Worm (Caenorhabditis elegans) whole organism, L1 larva: ENCODE data around the gene rsd-3.

Experiments used
- C04F5.9 ChIP-seq: sonication (generic microtip); optimal IDR thresholded peaks from 2 replicates; lab custom pipeline; 2016; ENCODE audit warnings: missing genetic modification characterization, missing compliant biosample characterization
- C16A3.4 ChIP-seq: fragments of 150-350 bp; optimal IDR thresholded peaks from 2 replicates; lab custom pipeline; 2014; ENCODE audit warnings: missing biosample characterization, missing genetic modification characterization
- aha-1 ChIP-seq: fragments of 150-350 bp; optimal IDR thresholded peaks from 2 replicates; lab custom pipeline; 2014; ENCODE audit warnings: missing biosample characterization, missing genetic modification characterization
- alr-1 ChIP-seq: fragments of 200-800 bp; sonication (Bioruptor generic); optimal IDR thresholded peaks from 2 replicates; lab custom pipeline; 2018; ENCODE audit warnings: borderline replicate concordance, mild to moderate bottlenecking, missing genetic modification characterization, missing compliant biosample characterization
- blmp-1 ChIP-seq: fragments of 150-350 bp; optimal IDR thresholded peaks from 2 replicates; lab custom pipeline; 2014; ENCODE audit warnings: missing biosample characterization, missing genetic modification characterization
- ceh-63 ChIP-seq: fragments of 200-800 bp; sonication (Bioruptor generic); optimal IDR thresholded peaks from 2 replicates; lab custom pipeline; 2018; ENCODE audit warnings: mild to moderate bottlenecking, missing genetic modification characterization, missing compliant biosample characterization
- ceh-82 ChIP-seq, 3 experiments: fragments of 150-350 bp in 1 of 3; sonication (generic microtip) in 2 of 3; optimal IDR thresholded peaks; 2 replicates each; lab custom pipeline; 2014 to 2017; ENCODE audit warnings: missing biosample characterization in 3 of 3, missing genetic modification characterization in 3 of 3
- dpl-1 ChIP-seq, 3 experiments: fragments of 150-350 bp in 2 of 3; sonication (generic microtip) in 1 of 3; optimal IDR thresholded peaks; 2 replicates each; lab custom pipeline; 2014 to 2017; ENCODE audit warnings: missing biosample characterization in 3 of 3, missing genetic modification characterization in 3 of 3, missing genetic modification reagents in 3 of 3
- dsc-1 ChIP-seq: sonication (generic microtip); optimal IDR thresholded peaks from 2 replicates; lab custom pipeline; 2016; ENCODE audit warnings: mild to moderate bottlenecking, missing genetic modification characterization, missing compliant biosample characterization
- efl-1 ChIP-seq, 4 experiments: fragments of 150-350 bp; optimal IDR thresholded peaks in 3 of 4; peaks in 1 of 4; 1 replicate in 1 of 4; 2 replicates in 3 of 4; lab custom pipeline; 2014; ENCODE audit warnings: missing biosample characterization in 2 of 4, missing genetic modification characterization in 2 of 4, missing genetic modification reagents in 2 of 4
- efl-3 ChIP-seq: fragments of 200-800 bp; sonication (Bioruptor generic); optimal IDR thresholded peaks from 2 replicates; lab custom pipeline; 2018; ENCODE audit warnings: mild to moderate bottlenecking, missing genetic modification characterization, missing compliant biosample characterization
- egl-13 ChIP-seq: sonication (generic microtip); optimal IDR thresholded peaks from 2 replicates; lab custom pipeline; 2016; ENCODE audit warnings: missing genotype, missing genetic modification reagents, missing genetic modification characterization, missing compliant biosample characterization
- elt-3 ChIP-seq, 6 experiments: fragments of 150-350 bp in 1 of 6; sonication (generic microtip); optimal IDR thresholded peaks; 2 replicates each; lab custom pipeline; 2017 to 2018; ENCODE audit warnings: missing biosample characterization in 6 of 6, missing genetic modification characterization in 6 of 6, inconsistent platforms in 1 of 6
- fkh-8 ChIP-seq: sonication (generic microtip); optimal IDR thresholded peaks from 2 replicates; lab custom pipeline; 2016; ENCODE audit warnings: mild to moderate bottlenecking, missing genetic modification characterization, missing compliant biosample characterization
- grh-1 ChIP-seq: fragments of 200-800 bp; sonication (Bioruptor generic); IDR thresholded peaks from 2 replicates; pipeline ENCODE4 v1.3.6; 2022; ENCODE audit warnings: missing genetic modification reagents, missing genetic modification characterization, missing compliant biosample characterization
- hlh-4 ChIP-seq: sonication (generic microtip); optimal IDR thresholded peaks from 2 replicates; lab custom pipeline; 2016; ENCODE audit warnings: mild to moderate bottlenecking, missing genetic modification characterization, missing compliant biosample characterization
- irx-1 ChIP-seq: sonication (generic microtip); optimal IDR thresholded peaks from 2 replicates; lab custom pipeline; 2016; ENCODE audit warnings: missing genetic modification characterization, missing compliant biosample characterization
- jun-1 ChIP-seq: fragments of 150-350 bp; optimal IDR thresholded peaks from 2 replicates; lab custom pipeline; 2014; ENCODE audit warnings: missing biosample characterization, missing genetic modification reagents, missing genetic modification characterization
- lin-14 ChIP-seq: fragments of 200-800 bp; sonication (Bioruptor generic); optimal IDR thresholded peaks from 2 replicates; lab custom pipeline; 2018; ENCODE audit warnings: mild to moderate bottlenecking, missing genetic modification characterization, moderate library complexity, missing compliant biosample characterization
- lin-35 ChIP-seq, 2 experiments: fragments of 150-350 bp; optimal IDR thresholded peaks; 2 replicates each; lab custom pipeline; 2014; ENCODE audit warnings: missing biosample characterization in 2 of 2, missing genetic modification characterization in 2 of 2, missing genetic modification reagents in 2 of 2
- lir-3 ChIP-seq: sonication (generic microtip); optimal IDR thresholded peaks from 2 replicates; lab custom pipeline; 2016; ENCODE audit warnings: mild to moderate bottlenecking, missing genetic modification characterization, moderate library complexity, missing compliant biosample characterization; ENCODE audit not compliant: poor library complexity
- lsy-2 ChIP-seq, 2 experiments: fragments of 150-350 bp; optimal IDR thresholded peaks; 2 replicates each; lab custom pipeline; 2014; ENCODE audit warnings: missing biosample characterization in 2 of 2, missing genetic modification characterization in 2 of 2
- mab-9 ChIP-seq: fragments of 200-800 bp; sonication (Bioruptor generic); IDR thresholded peaks from 2 replicates; pipeline ENCODE4 v1.3.6; 2022; ENCODE audit warnings: missing genetic modification reagents, missing genetic modification characterization, missing compliant biosample characterization
- mdl-1 ChIP-seq, 2 experiments: fragments of 150-350 bp; optimal IDR thresholded peaks; 2 replicates each; lab custom pipeline; 2014 to 2017; ENCODE audit warnings: missing biosample characterization in 2 of 2, missing genetic modification characterization in 2 of 2, inconsistent platforms in 1 of 2
- mef-2 ChIP-seq: fragments of 150-350 bp; optimal IDR thresholded peaks from 2 replicates; lab custom pipeline; 2014; ENCODE audit warnings: missing biosample characterization, missing genetic modification characterization
- mep-1 ChIP-seq: fragments of 150-350 bp; optimal IDR thresholded peaks from 2 replicates; lab custom pipeline; 2014; ENCODE audit warnings: missing biosample characterization, missing genetic modification characterization
- nhr-11 ChIP-seq: fragments of 150-350 bp; optimal IDR thresholded peaks from 2 replicates; lab custom pipeline; 2014; ENCODE audit warnings: missing biosample characterization, missing genetic modification characterization
- nhr-12 ChIP-seq: sonication (generic microtip); optimal IDR thresholded peaks from 2 replicates; lab custom pipeline; 2017; ENCODE audit warnings: missing biosample characterization, missing genetic modification characterization
- nhr-19 ChIP-seq: fragments of 200-800 bp; sonication (Bioruptor generic); conservative IDR thresholded peaks from 2 replicates; pipeline ENCODE4 v1.3.6; 2022; ENCODE audit warnings: missing genetic modification characterization, missing compliant biosample characterization
- nhr-20 ChIP-seq: sonication (generic microtip); optimal IDR thresholded peaks from 2 replicates; lab custom pipeline; 2016; ENCODE audit warnings: mild to moderate bottlenecking, missing genetic modification characterization, missing compliant biosample characterization
- nhr-47 ChIP-seq: sonication (generic microtip); optimal IDR thresholded peaks from 2 replicates; lab custom pipeline; 2016; ENCODE audit warnings: mild to moderate bottlenecking, missing genetic modification characterization, moderate library complexity, missing compliant biosample characterization
- nhr-71 ChIP-seq: sonication (generic microtip); optimal IDR thresholded peaks from 2 replicates; lab custom pipeline; 2016; ENCODE audit warnings: mild to moderate bottlenecking, missing genetic modification characterization, moderate library complexity, missing compliant biosample characterization
- nhr-77 ChIP-seq: fragments of 150-350 bp; optimal IDR thresholded peaks from 2 replicates; lab custom pipeline; 2014; ENCODE audit warnings: missing biosample characterization, missing genetic modification characterization
- nhr-84 ChIP-seq: sonication (generic microtip); optimal IDR thresholded peaks from 2 replicates; lab custom pipeline; 2017; ENCODE audit warnings: missing biosample characterization, missing genetic modification characterization
- nhr-85 ChIP-seq: sonication (generic microtip); peaks from one replicate; lab custom pipeline; 2016; ENCODE audit warnings: missing genetic modification characterization, inconsistent platforms, missing compliant biosample characterization
- nhr-90 ChIP-seq: sonication (generic microtip); optimal IDR thresholded peaks from 2 replicates; lab custom pipeline; 2016; ENCODE audit warnings: mild to moderate bottlenecking, missing genetic modification characterization, missing compliant biosample characterization; ENCODE audit not compliant: poor library complexity
- pag-3 ChIP-seq: sonication (generic microtip); optimal IDR thresholded peaks from 2 replicates; lab custom pipeline; 2017; ENCODE audit warnings: missing genetic modification characterization, mild to moderate bottlenecking, missing compliant biosample characterization, antibody characterized with exemption, borderline replicate concordance; ENCODE audit not compliant: insufficient read depth
- pax-3 ChIP-seq: fragments of 200-800 bp; sonication (Bioruptor generic); optimal IDR thresholded peaks from 2 replicates; lab custom pipeline; 2018; ENCODE audit warnings: mild to moderate bottlenecking, missing genetic modification characterization, moderate library complexity, missing compliant biosample characterization
- skn-1 ChIP-seq: fragments of 150-350 bp; optimal IDR thresholded peaks from 2 replicates; lab custom pipeline; 2014; ENCODE audit warnings: missing biosample characterization, missing genetic modification characterization
- snu-23 ChIP-seq: sonication (generic microtip); optimal IDR thresholded peaks from 2 replicates; lab custom pipeline; 2016; ENCODE audit warnings: missing genetic modification characterization, missing compliant biosample characterization
- sup-37 ChIP-seq: fragments of 200-800 bp; sonication (Bioruptor generic); optimal IDR thresholded peaks from 2 replicates; lab custom pipeline; 2018; ENCODE audit warnings: mild to moderate bottlenecking, missing genetic modification characterization, missing compliant biosample characterization
- swsn-7 ChIP-seq: sonication (generic microtip); optimal IDR thresholded peaks from 2 replicates; lab custom pipeline; 2016; ENCODE audit warnings: missing genetic modification characterization, missing compliant biosample characterization
- tbx-2 ChIP-seq: sonication (generic microtip); optimal IDR thresholded peaks from 2 replicates; lab custom pipeline; 2016; ENCODE audit warnings: missing genetic modification characterization, missing compliant biosample characterization
- unc-62 ChIP-seq: fragments of 150-350 bp; optimal IDR thresholded peaks from 2 replicates; lab custom pipeline; 2014; ENCODE audit warnings: missing biosample characterization, missing genetic modification reagents, missing genetic modification characterization
- unc-86 ChIP-seq: sonication (generic microtip); optimal IDR thresholded peaks from 2 replicates; lab custom pipeline; 2016; ENCODE audit warnings: missing genetic modification characterization, missing compliant biosample characterization
- vab-15 ChIP-seq: sonication (generic microtip); optimal IDR thresholded peaks from 2 replicates; lab custom pipeline; 2017; ENCODE audit warnings: missing genotype, mild to moderate bottlenecking, missing genetic modification characterization, missing compliant biosample characterization
- xbp-1 ChIP-seq: sonication (generic microtip); optimal IDR thresholded peaks from 2 replicates; lab custom pipeline; 2016; ENCODE audit warnings: missing genetic modification characterization, missing compliant biosample characterization
- ztf-11 ChIP-seq, 2 experiments: sonication (generic microtip); optimal IDR thresholded peaks; 2 replicates each; lab custom pipeline; 2016 to 2017; ENCODE audit warnings: missing genetic modification characterization in 2 of 2, missing biosample characterization in 1 of 2, missing compliant biosample characterization in 1 of 2

rsd-3 gene

DNA sequence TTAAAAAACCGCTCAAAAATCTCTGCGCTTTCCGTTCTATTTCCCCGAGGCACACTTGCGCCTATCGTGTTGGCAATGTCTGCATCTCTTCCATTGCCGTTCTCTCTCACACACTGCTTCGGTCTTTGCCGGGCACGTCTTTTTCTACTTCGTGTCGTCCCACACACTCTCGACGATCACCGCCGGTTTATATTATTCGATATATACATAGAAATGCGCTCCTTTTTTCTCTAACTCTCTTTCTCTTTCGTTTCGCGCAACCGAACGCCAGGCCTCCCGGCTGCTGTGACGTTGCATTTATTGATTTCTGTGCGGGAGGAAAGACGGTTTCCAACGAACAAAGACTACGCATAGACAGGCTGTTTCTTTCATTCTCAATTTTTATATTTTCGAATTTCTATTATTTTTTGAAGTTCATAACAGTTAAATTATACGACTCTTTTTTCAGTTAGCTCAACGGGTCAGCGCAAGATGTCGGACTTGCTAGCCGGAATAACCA lies at the start of gene rsd-3:
TSS of gene rsd-3 (plus strand) at position 449 of the 499 bp plus-strand sequence.
- TF ChIP-seq nhr-84 (tag; lab: Kevin White, UChicago) (no peak), dpl-1 (GFP tag; optimal IDR thresholded peaks at IDR 0.05; lab: Kevin White, UChicago) (peak in 2 of 3 experiments; percentile 4 to 6), nhr-71 (peak; percentile 65), fkh-8 (tag; lab: Kevin White, UChicago) (peak; percentile 4), snu-23 (GFP tag; lab: Kevin White, UChicago) (peak; percentile 74), aha-1 (tag; lab: Kevin White, UChicago) (no peak), lsy-2 (tag; optimal IDR thresholded peaks at IDR 0.05; lab: Kevin White, UChicago) (peak; percentile 12 to 32), lir-3 (tag; lab: Kevin White, UChicago) (no peak), dsc-1 (tag; lab: Kevin White, UChicago) (peak; percentile 40), mdl-1 (tag; optimal IDR thresholded peaks at IDR 0.05; lab: Kevin White, UChicago) (peak in 1 of 2 experiments; percentile 54), tbx-2 (tag; lab: Kevin White, UChicago) (peak; percentile 51), nhr-90 (tag; lab: Kevin White, UChicago) (peak; percentile 60), mep-1 (tag; lab: Kevin White, UChicago) (peak; percentile 60), lin-35 (GFP tag; optimal IDR thresholded peaks at IDR 0.05; lab: Kevin White, UChicago) (peak; percentile 7 to 49), efl-1 (optimal IDR thresholded peaks at IDR 0.05; lab: Kevin White, UChicago) (no peak), efl-1 (GFP tag; optimal IDR thresholded peaks at IDR 0.05 in 1 of 2; lab: Kevin White, UChicago) (peak in 1 of 2 experiments; percentile 11), unc-86 (tag; lab: Kevin White, UChicago) (peak; percentile 27), swsn-7 (tag; lab: Kevin White, UChicago) (peak; percentile 63), jun-1 (tag; lab: Kevin White, UChicago) (no peak), efl-3 (GFP tag; lab: Kevin White, UChicago) (no peak), pax-3 (tag; lab: Kevin White, UChicago) (no peak), nhr-20 (tag; lab: Kevin White, UChicago) (peak; percentile 74), nhr-19 (GFP tag; lab: Robert Waterston, UW) (0 out of 2 replicates have a peak, but pooled peaks have one; percentile 25), mab-9 (GFP tag; lab: Robert Waterston, UW) (no peak), sup-37 (GFP tag; lab: Kevin White, UChicago) (no peak), unc-62 (GFP tag; lab: Kevin White, UChicago) (no peak), nhr-47 (tag; lab: Kevin White, UChicago) (peak; percentile 45), ztf-11 (tag; optimal IDR thresholded peaks at IDR 0.05; lab: Kevin White, UChicago) (no peak), pag-3 (no peak), nhr-77 (peak; percentile 13), C04F5.9 (no peak), hlh-4 (tag; lab: Kevin White, UChicago) (no peak), nhr-11 (tag; lab: Kevin White, UChicago) (no peak), vab-15 (tag; lab: Kevin White, UChicago) (no peak), lin-14 (GFP tag; lab: Kevin White, UChicago) (peak; percentile 95), irx-1 (tag; lab: Kevin White, UChicago) (peak; percentile 9), mef-2 (no peak), elt-3 (tag; optimal IDR thresholded peaks at IDR 0.05; lab: Kevin White, UChicago) (peak in 1 of 6 experiments; percentile 69), blmp-1 (peak; percentile 70), grh-1 (GFP tag; lab: Robert Waterston, UW) (0 out of 2 replicates have a peak, but pooled peaks have one; percentile 5), ceh-63 (GFP tag; lab: Kevin White, UChicago) (no peak), alr-1 (tag; lab: Kevin White, UChicago) (no peak), C16A3.4 (tag; lab: Kevin White, UChicago) (no peak), nhr-12 (tag; lab: Kevin White, UChicago) (no peak), nhr-85 (tag; lab: Kevin White, UChicago) (peak; percentile 69), skn-1 (tag; lab: Kevin White, UChicago) (peak; percentile 65), xbp-1 (peak; percentile 41), egl-13 (tag; lab: Kevin White, UChicago) (peak; percentile 26), ceh-82 (tag; optimal IDR thresholded peaks at IDR 0.05; lab: Kevin White, UChicago) (peak in 2 of 3 experiments; percentile 18 to 42)
